Fruit fly (Drosophila melanogaster) whole organism, adult: ENCODE measurements around the gene CG46458.

Experiments
- CG11617 ChIP-seq: fragments of 200-800 bp; sonication (Bioruptor generic); optimal IDR thresholded peaks from 2 replicates; lab custom pipeline; 2017; ENCODE audit warnings: mild to moderate bottlenecking, missing biosample characterization, missing genetic modification reagents, missing genetic modification characterization
- CG12768 ChIP-seq: fragments of 200-800 bp; sonication (Bioruptor generic); optimal IDR thresholded peaks from 2 replicates; lab custom pipeline; 2017; ENCODE audit warnings: missing biosample characterization, missing genetic modification characterization, mild to moderate bottlenecking, moderate library complexity, missing genetic modification reagents
- CG14711 ChIP-seq: fragments of 200-800 bp; sonication (Bioruptor generic); optimal IDR thresholded peaks from 2 replicates; lab custom pipeline; 2018; ENCODE audit warnings: missing biosample characterization, mild to moderate bottlenecking, missing genetic modification characterization, moderate library complexity
- CG1620 ChIP-seq: fragments of 200-800 bp; sonication (Bioruptor generic); optimal IDR thresholded peaks from 2 replicates; lab custom pipeline; 2016; ENCODE audit warnings: missing biosample characterization, missing genetic modification characterization
- CG33017 ChIP-seq: fragments of 200-800 bp; sonication (Bioruptor generic); optimal IDR thresholded peaks from 2 replicates; lab custom pipeline; 2018; ENCODE audit warnings: missing biosample characterization, mild to moderate bottlenecking, missing genetic modification characterization, moderate library complexity
- CG5204 ChIP-seq: fragments of 200-800 bp; sonication (Bioruptor generic); optimal IDR thresholded peaks from 2 replicates; lab custom pipeline; 2016; ENCODE audit warnings: missing biosample characterization, missing genetic modification characterization
- CG7045 ChIP-seq: fragments of 200-800 bp; sonication (Bioruptor generic); optimal IDR thresholded peaks from 2 replicates; lab custom pipeline; 2017; ENCODE audit warnings: missing biosample characterization, mild to moderate bottlenecking, missing genetic modification characterization
- CG7101 ChIP-seq: fragments of 200-800 bp; sonication (Bioruptor generic); optimal IDR thresholded peaks from 2 replicates; lab custom pipeline; 2018; ENCODE audit warnings: missing biosample characterization, mild to moderate bottlenecking, missing genetic modification characterization, moderate library complexity
- Clk ChIP-seq: fragments of 200-800 bp; sonication (Bioruptor generic); optimal IDR thresholded peaks from 2 replicates; lab custom pipeline; 2017; ENCODE audit warnings: missing biosample characterization, missing genetic modification characterization
- Crg-1 ChIP-seq: fragments of 200-800 bp; sonication (Bioruptor generic); optimal IDR thresholded peaks from 2 replicates; lab custom pipeline; 2016; ENCODE audit warnings: missing biosample characterization, missing genetic modification characterization
- Hr96 ChIP-seq: fragments of 200-800 bp; sonication (Bioruptor generic); optimal IDR thresholded peaks from 2 replicates; lab custom pipeline; 2016; ENCODE audit warnings: missing biosample characterization, missing genetic modification characterization
- Mnt ChIP-seq: fragments of 200-800 bp; sonication (Bioruptor generic); optimal IDR thresholded peaks from 2 replicates; lab custom pipeline; 2016; ENCODE audit warnings: missing biosample characterization, mild to moderate bottlenecking, missing genetic modification characterization
- bab1 ChIP-seq: fragments of 200-800 bp; sonication (Bioruptor generic); optimal IDR thresholded peaks from 3 replicates; lab custom pipeline; 2019; ENCODE audit warnings: missing biosample characterization, mild to moderate bottlenecking, missing genetic modification characterization, moderate library complexity
- cic ChIP-seq: fragments of 200-800 bp; sonication (Bioruptor generic); optimal IDR thresholded peaks from 2 replicates; lab custom pipeline; 2017; ENCODE audit warnings: missing biosample characterization, mild to moderate bottlenecking, missing genetic modification characterization, moderate library complexity
- cnc ChIP-seq, 2 experiments: fragments of >200 bp; optimal IDR thresholded peaks; 2 replicates each; lab custom pipeline; 2017
- kay ChIP-seq: fragments of 200-800 bp; sonication (Bioruptor generic); peaks from one replicate; lab custom pipeline; 2016; ENCODE audit warnings: missing biosample characterization, missing genetic modification characterization, borderline replicate concordance
- ovo ChIP-seq: fragments of 200-800 bp; sonication (Bioruptor generic); optimal IDR thresholded peaks from 2 replicates; lab custom pipeline; 2016; ENCODE audit warnings: missing biosample characterization, missing genetic modification characterization
- pad ChIP-seq: fragments of 200-800 bp; sonication (Bioruptor generic); optimal IDR thresholded peaks from 3 replicates; lab custom pipeline; 2017; ENCODE audit warnings: missing biosample characterization, missing genetic modification characterization, mild to moderate bottlenecking, moderate library complexity, missing genetic modification reagents
- tj ChIP-seq: fragments of 200-800 bp; sonication (Bioruptor generic); optimal IDR thresholded peaks from 3 replicates; lab custom pipeline; 2017; ENCODE audit warnings: missing biosample characterization, mild to moderate bottlenecking, missing genetic modification characterization, moderate library complexity
- toe ChIP-seq: fragments of 200-800 bp; sonication (Bioruptor generic); optimal IDR thresholded peaks from 2 replicates; lab custom pipeline; 2016; ENCODE audit warnings: missing biosample characterization, missing genetic modification characterization

CG46458 gene

DNA sequence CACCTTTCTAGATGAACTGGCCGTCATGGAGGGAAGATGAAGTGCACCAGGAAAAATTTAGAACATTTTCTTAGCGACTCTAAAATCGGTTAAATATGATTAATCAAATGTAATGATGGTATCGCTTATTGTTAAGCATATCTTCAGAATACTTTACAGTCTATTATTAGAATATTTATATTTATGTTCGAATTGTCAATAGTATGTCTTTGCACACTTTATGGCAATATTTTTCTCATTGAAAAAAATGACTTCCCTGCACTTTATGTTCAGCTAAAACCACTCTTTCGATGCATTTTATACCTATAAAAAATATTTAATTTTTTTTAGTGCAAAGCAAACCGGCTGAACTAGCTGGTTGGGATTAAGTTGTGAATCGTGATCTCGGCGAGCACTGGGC lies 3.6 kb downstream of the CG46458 start:
- TF ChIP-seq CG12768 (no peak), bab1 (no peak), CG7101 (tag; lab: Kevin White, UChicago) (no peak)

DNA sequence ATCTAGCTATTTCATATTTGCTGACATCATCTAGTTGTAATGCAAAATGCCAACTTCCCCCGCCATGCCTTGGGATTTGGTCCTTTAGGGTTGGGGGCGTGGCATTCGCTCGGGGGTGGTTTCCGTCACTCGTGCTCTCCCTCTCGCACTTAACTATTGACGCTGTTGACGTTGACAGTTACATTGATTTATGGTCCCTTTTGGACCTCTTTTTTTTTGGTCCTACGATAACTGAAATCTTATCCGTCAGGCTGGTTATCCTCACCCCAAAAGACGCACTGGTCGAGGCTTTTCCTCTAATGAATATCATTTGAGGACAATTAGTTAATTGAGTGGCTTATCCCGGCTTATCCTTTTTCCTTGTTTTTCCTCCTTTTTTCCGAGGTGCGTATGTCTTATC lies 5.0 kb downstream of the CG46458 start:
- TF ChIP-seq CG7045 (GFP tag; lab: Kevin White, UChicago) (no peak), CG11617 (GFP tag; lab: Kevin White, UChicago) (no peak), Clk (GFP tag; lab: Kevin White, UChicago) (no peak), Crg-1 (GFP tag; lab: Kevin White, UChicago) (no peak), CG33017 (tag; lab: Kevin White, UChicago) (no peak), CG1620 (no peak), kay (GFP tag; lab: Kevin White, UChicago) (no peak), cic (GFP tag; lab: Kevin White, UChicago) (no peak), cnc (optimal IDR thresholded peaks at IDR 0.05; lab: Kevin White, UChicago) (no peak), pad (GFP tag; lab: Kevin White, UChicago) (no peak), toe (no peak), CG14711 (tag; lab: Kevin White, UChicago) (no peak), tj (GFP tag; lab: Kevin White, UChicago) (no peak), ovo (GFP tag; lab: Kevin White, UChicago) (no peak), bab1 (no peak), CG5204 (GFP tag; lab: Kevin White, UChicago) (no peak), CG7101 (tag; lab: Kevin White, UChicago) (no peak)

DNA sequence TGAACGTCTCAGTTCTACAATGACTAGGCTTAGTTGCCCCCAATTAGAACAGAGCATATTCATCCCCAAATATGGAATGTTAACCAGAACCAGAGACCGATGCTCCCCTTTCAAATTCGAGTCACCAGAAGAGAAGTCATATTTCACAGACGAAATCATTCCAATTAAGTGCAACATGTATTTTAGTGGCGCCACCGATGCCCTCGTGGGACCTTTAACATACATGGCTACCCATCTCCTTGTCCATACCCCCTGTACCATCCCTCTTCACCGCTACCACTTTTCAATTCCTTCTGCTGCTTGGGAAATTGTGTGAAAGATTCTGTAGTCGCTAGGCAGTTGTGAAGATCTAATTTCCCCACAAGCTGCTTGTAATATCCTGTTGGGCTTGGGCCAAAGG lies 5.5 kb downstream of the CG46458 start:
- TF ChIP-seq CG33017 (tag; lab: Kevin White, UChicago) (no peak), Clk (GFP tag; lab: Kevin White, UChicago) (no peak), CG7101 (tag; lab: Kevin White, UChicago) (no peak), ovo (GFP tag; lab: Kevin White, UChicago) (no peak), cic (GFP tag; lab: Kevin White, UChicago) (no peak), CG1620 (no peak), Mnt (GFP tag; lab: Kevin White, UChicago) (no peak), CG14711 (tag; lab: Kevin White, UChicago) (no peak), kay (GFP tag; lab: Kevin White, UChicago) (no peak), CG11617 (GFP tag; lab: Kevin White, UChicago) (no peak), CG7045 (GFP tag; lab: Kevin White, UChicago) (no peak), bab1 (no peak), cnc (optimal IDR thresholded peaks at IDR 0.05; lab: Kevin White, UChicago) (no peak), toe (no peak), Hr96 (no peak), CG12768 (no peak), pad (GFP tag; lab: Kevin White, UChicago) (no peak)

dm6 chr3R:6951090-6951489 lies 7.1 kb downstream of the CG46458 start:
- TF ChIP-seq pad (GFP tag; lab: Kevin White, UChicago) (no peak), tj (GFP tag; lab: Kevin White, UChicago) (peak; percentile 27)

DNA sequence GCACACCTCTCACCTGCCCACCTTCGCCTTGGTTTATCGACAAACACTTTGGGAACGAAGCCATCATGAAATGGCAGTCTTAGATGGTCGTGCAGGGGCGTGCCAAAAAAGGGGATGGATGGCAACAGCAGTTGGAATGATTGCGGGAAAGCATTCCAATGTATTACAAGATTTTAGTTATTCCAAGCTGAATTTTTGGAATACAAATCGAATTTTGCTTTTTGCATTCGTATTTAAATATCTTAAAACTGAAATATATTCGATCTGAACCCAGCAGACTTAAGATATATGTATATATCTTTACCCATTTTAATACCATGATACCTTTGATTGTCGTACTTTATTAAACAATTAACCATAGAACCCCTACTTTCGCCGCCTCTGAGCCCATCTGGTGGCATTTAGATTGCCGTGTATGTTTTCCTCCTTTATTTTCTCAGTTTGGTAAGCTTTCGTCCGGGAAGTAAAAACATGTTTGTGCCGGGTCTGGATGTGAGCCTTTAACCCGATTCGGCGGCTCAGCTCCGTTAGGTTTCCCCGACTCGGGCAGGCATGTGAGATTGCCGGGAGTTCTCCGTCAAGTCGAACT lies 8.0 kb downstream of the CG46458 start:
- TF ChIP-seq Crg-1 (GFP tag; lab: Kevin White, UChicago) (no peak), toe (no peak), Clk (GFP tag; lab: Kevin White, UChicago) (no peak), CG14711 (tag; lab: Kevin White, UChicago) (no peak), CG33017 (tag; lab: Kevin White, UChicago) (no peak)

- no peak for TF ChIP-seq CG7101 (tag; lab: Kevin White, UChicago)
- no peak for TF ChIP-seq CG7045 (GFP tag; lab: Kevin White, UChicago)
- no peak for TF ChIP-seq Mnt (GFP tag; lab: Kevin White, UChicago)
- no peak for TF ChIP-seq Crg-1 (GFP tag; lab: Kevin White, UChicago)
- no peak for TF ChIP-seq tj (GFP tag; lab: Kevin White, UChicago)
- no peak for TF ChIP-seq CG5204 (GFP tag; lab: Kevin White, UChicago)
- TF ChIP-seq bab1, result no peak
- no peak for TF ChIP-seq CG12768
- no peak for TF ChIP-seq Hr96
- TF ChIP-seq CG11617 (GFP tag; lab: Kevin White, UChicago), result no peak
- no peak for TF ChIP-seq ovo (GFP tag; lab: Kevin White, UChicago)
Observed at dm6 chr3R:6948954-6949708, 9.0 kb downstream of the CG46458 start.

- no peak for TF ChIP-seq cnc (optimal IDR thresholded peaks at IDR 0.05; lab: Kevin White, UChicago)
- TF ChIP-seq CG14711 (tag; lab: Kevin White, UChicago), result no peak
- TF ChIP-seq Crg-1 (GFP tag; lab: Kevin White, UChicago), result no peak
- no peak for TF ChIP-seq CG33017 (tag; lab: Kevin White, UChicago)
- no peak for TF ChIP-seq cic (GFP tag; lab: Kevin White, UChicago)
- TF ChIP-seq CG7045 (GFP tag; lab: Kevin White, UChicago), result no peak
- TF ChIP-seq Hr96, result no peak
- TF ChIP-seq CG7101 (tag; lab: Kevin White, UChicago), result no peak
- no peak for TF ChIP-seq Mnt (GFP tag; lab: Kevin White, UChicago)
Observed at dm6 chr3R:6945016-6945415, 13.2 kb downstream of the CG46458 start.
